Fruit fly (Drosophila melanogaster) whole organism, adult: ENCODE results near the gene Tsp97E.

Experiments
- CG11617 ChIP-seq: fragments of 200-800 bp; sonication (Bioruptor generic); optimal IDR thresholded peaks from 2 replicates; lab custom pipeline; 2017; ENCODE audit warnings: mild to moderate bottlenecking, missing biosample characterization, missing genetic modification reagents, missing genetic modification characterization
- CG12768 ChIP-seq: fragments of 200-800 bp; sonication (Bioruptor generic); optimal IDR thresholded peaks from 2 replicates; lab custom pipeline; 2017; ENCODE audit warnings: missing biosample characterization, missing genetic modification characterization, mild to moderate bottlenecking, moderate library complexity, missing genetic modification reagents
- CG14711 ChIP-seq: fragments of 200-800 bp; sonication (Bioruptor generic); optimal IDR thresholded peaks from 2 replicates; lab custom pipeline; 2018; ENCODE audit warnings: missing biosample characterization, mild to moderate bottlenecking, missing genetic modification characterization, moderate library complexity
- CG1620 ChIP-seq: fragments of 200-800 bp; sonication (Bioruptor generic); optimal IDR thresholded peaks from 2 replicates; lab custom pipeline; 2016; ENCODE audit warnings: missing biosample characterization, missing genetic modification characterization
- CG33017 ChIP-seq: fragments of 200-800 bp; sonication (Bioruptor generic); optimal IDR thresholded peaks from 2 replicates; lab custom pipeline; 2018; ENCODE audit warnings: missing biosample characterization, mild to moderate bottlenecking, missing genetic modification characterization, moderate library complexity
- CG5204 ChIP-seq: fragments of 200-800 bp; sonication (Bioruptor generic); optimal IDR thresholded peaks from 2 replicates; lab custom pipeline; 2016; ENCODE audit warnings: missing biosample characterization, missing genetic modification characterization
- CG7045 ChIP-seq: fragments of 200-800 bp; sonication (Bioruptor generic); optimal IDR thresholded peaks from 2 replicates; lab custom pipeline; 2017; ENCODE audit warnings: missing biosample characterization, mild to moderate bottlenecking, missing genetic modification characterization
- CG7101 ChIP-seq: fragments of 200-800 bp; sonication (Bioruptor generic); optimal IDR thresholded peaks from 2 replicates; lab custom pipeline; 2018; ENCODE audit warnings: missing biosample characterization, mild to moderate bottlenecking, missing genetic modification characterization, moderate library complexity
- Clk ChIP-seq: fragments of 200-800 bp; sonication (Bioruptor generic); optimal IDR thresholded peaks from 2 replicates; lab custom pipeline; 2017; ENCODE audit warnings: missing biosample characterization, missing genetic modification characterization
- Crg-1 ChIP-seq: fragments of 200-800 bp; sonication (Bioruptor generic); optimal IDR thresholded peaks from 2 replicates; lab custom pipeline; 2016; ENCODE audit warnings: missing biosample characterization, missing genetic modification characterization
- Hr96 ChIP-seq: fragments of 200-800 bp; sonication (Bioruptor generic); optimal IDR thresholded peaks from 2 replicates; lab custom pipeline; 2016; ENCODE audit warnings: missing biosample characterization, missing genetic modification characterization
- Mnt ChIP-seq: fragments of 200-800 bp; sonication (Bioruptor generic); optimal IDR thresholded peaks from 2 replicates; lab custom pipeline; 2016; ENCODE audit warnings: missing biosample characterization, mild to moderate bottlenecking, missing genetic modification characterization
- bab1 ChIP-seq: fragments of 200-800 bp; sonication (Bioruptor generic); optimal IDR thresholded peaks from 3 replicates; lab custom pipeline; 2019; ENCODE audit warnings: missing biosample characterization, mild to moderate bottlenecking, missing genetic modification characterization, moderate library complexity
- cic ChIP-seq: fragments of 200-800 bp; sonication (Bioruptor generic); optimal IDR thresholded peaks from 2 replicates; lab custom pipeline; 2017; ENCODE audit warnings: missing biosample characterization, mild to moderate bottlenecking, missing genetic modification characterization, moderate library complexity
- cnc ChIP-seq, 2 experiments: fragments of >200 bp; optimal IDR thresholded peaks; 2 replicates each; lab custom pipeline; 2017
- kay ChIP-seq: fragments of 200-800 bp; sonication (Bioruptor generic); peaks from one replicate; lab custom pipeline; 2016; ENCODE audit warnings: missing biosample characterization, missing genetic modification characterization, borderline replicate concordance
- ovo ChIP-seq: fragments of 200-800 bp; sonication (Bioruptor generic); optimal IDR thresholded peaks from 2 replicates; lab custom pipeline; 2016; ENCODE audit warnings: missing biosample characterization, missing genetic modification characterization
- pad ChIP-seq: fragments of 200-800 bp; sonication (Bioruptor generic); optimal IDR thresholded peaks from 3 replicates; lab custom pipeline; 2017; ENCODE audit warnings: missing biosample characterization, missing genetic modification characterization, mild to moderate bottlenecking, moderate library complexity, missing genetic modification reagents
- tj ChIP-seq: fragments of 200-800 bp; sonication (Bioruptor generic); optimal IDR thresholded peaks from 3 replicates; lab custom pipeline; 2017; ENCODE audit warnings: missing biosample characterization, mild to moderate bottlenecking, missing genetic modification characterization, moderate library complexity
- toe ChIP-seq: fragments of 200-800 bp; sonication (Bioruptor generic); optimal IDR thresholded peaks from 2 replicates; lab custom pipeline; 2016; ENCODE audit warnings: missing biosample characterization, missing genetic modification characterization

The Tsp97E gene

dm6 chr3R:26933885-26934284 lies 30.7 kb downstream of the Tsp97E start:
- TF ChIP-seq ovo (GFP tag; lab: Kevin White, UChicago) (no peak), kay (GFP tag; lab: Kevin White, UChicago) (no peak), Hr96 (GFP tag; lab: Kevin White, UChicago) (no peak), CG5204 (GFP tag; lab: Kevin White, UChicago) (no peak), cnc (optimal IDR thresholded peaks at IDR 0.05; lab: Kevin White, UChicago) (no peak), CG1620 (GFP tag; lab: Kevin White, UChicago) (no peak), pad (GFP tag; lab: Kevin White, UChicago) (no peak), CG14711 (tag; lab: Kevin White, UChicago) (no peak)

DNA sequence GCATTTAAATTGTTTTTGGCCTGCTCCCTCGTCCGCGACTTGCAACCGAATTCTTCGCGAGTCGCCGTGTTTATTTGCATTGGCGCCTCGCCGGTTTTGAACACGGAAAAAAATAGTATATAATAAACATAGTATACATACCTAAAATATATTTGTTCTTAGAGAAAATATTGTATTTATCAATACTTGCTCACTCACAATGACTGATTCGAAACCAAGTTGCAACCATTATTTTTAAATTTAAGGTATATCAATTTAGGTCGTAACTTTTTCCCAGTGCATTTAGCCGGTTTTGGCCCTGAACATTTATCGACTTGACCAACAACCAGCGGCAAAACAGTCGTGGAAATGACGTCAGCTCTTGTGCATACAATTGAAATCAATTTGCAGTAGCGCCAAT lies 36.2 kb downstream of the Tsp97E start:
- TF ChIP-seq pad (GFP tag; lab: Kevin White, UChicago) (no peak), cnc (optimal IDR thresholded peaks at IDR 0.05; lab: Kevin White, UChicago) (no peak), bab1 (GFP tag; lab: Kevin White, UChicago) (peak; percentile 56), tj (GFP tag; lab: Kevin White, UChicago) (peak; percentile 21), kay (GFP tag; lab: Kevin White, UChicago) (no peak), CG5204 (GFP tag; lab: Kevin White, UChicago) (no peak), toe (no peak), cic (no peak), Crg-1 (GFP tag; lab: Kevin White, UChicago) (no peak), CG14711 (tag; lab: Kevin White, UChicago) (peak; percentile 18), CG11617 (GFP tag; lab: Kevin White, UChicago) (no peak), Mnt (GFP tag; lab: Kevin White, UChicago) (no peak), Hr96 (GFP tag; lab: Kevin White, UChicago) (no peak), ovo (GFP tag; lab: Kevin White, UChicago) (no peak), CG7101 (tag; lab: Kevin White, UChicago) (no peak), CG33017 (peak; percentile 24), CG7045 (GFP tag; lab: Kevin White, UChicago) (peak; percentile 35), Clk (GFP tag; lab: Kevin White, UChicago) (no peak), CG12768 (no peak), CG1620 (GFP tag; lab: Kevin White, UChicago) (no peak)

- TF ChIP-seq toe (no peak), CG7101 (tag; lab: Kevin White, UChicago) (no peak), Hr96 (GFP tag; lab: Kevin White, UChicago) (no peak), CG14711 (tag; lab: Kevin White, UChicago) (no peak), CG5204 (GFP tag; lab: Kevin White, UChicago) (no peak), pad (GFP tag; lab: Kevin White, UChicago) (no peak), CG7045 (GFP tag; lab: Kevin White, UChicago) (no peak), CG11617 (GFP tag; lab: Kevin White, UChicago) (no peak), Clk (GFP tag; lab: Kevin White, UChicago) (no peak), cnc (optimal IDR thresholded peaks at IDR 0.05; lab: Kevin White, UChicago) (no peak), kay (GFP tag; lab: Kevin White, UChicago) (no peak), tj (GFP tag; lab: Kevin White, UChicago) (no peak), Crg-1 (GFP tag; lab: Kevin White, UChicago) (no peak), CG1620 (GFP tag; lab: Kevin White, UChicago) (no peak)
Observed at dm6 chr3R:26926477-26926876, 38.1 kb downstream of the Tsp97E start.

DNA sequence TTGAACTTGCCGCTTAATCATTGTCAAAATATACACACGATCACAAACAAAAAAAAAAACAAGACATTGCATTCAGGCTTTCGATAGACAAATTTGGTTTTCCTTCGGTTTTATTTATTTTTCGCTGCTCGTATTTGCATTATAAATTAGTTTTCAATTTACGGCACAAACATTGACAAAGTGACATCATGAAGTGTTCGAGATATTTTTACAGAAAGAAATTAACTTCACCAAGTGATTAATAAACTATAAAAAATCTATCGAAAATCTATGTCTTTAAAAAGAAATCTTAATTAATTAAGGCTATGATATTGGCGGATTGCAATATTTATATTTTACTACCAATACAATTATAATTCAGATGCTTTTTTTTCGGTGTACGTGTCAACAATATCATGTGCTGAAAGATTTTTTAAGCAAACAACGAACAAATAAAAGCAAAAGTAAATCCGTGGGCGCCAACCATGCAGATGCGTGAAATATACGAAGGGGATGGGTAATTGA lies 40.7 kb downstream of the Tsp97E start:
- TF ChIP-seq ovo (GFP tag; lab: Kevin White, UChicago) (no peak), kay (GFP tag; lab: Kevin White, UChicago) (peak; percentile 15), cnc (optimal IDR thresholded peaks at IDR 0.05; lab: Kevin White, UChicago) (no peak), CG11617 (GFP tag; lab: Kevin White, UChicago) (no peak)

DNA sequence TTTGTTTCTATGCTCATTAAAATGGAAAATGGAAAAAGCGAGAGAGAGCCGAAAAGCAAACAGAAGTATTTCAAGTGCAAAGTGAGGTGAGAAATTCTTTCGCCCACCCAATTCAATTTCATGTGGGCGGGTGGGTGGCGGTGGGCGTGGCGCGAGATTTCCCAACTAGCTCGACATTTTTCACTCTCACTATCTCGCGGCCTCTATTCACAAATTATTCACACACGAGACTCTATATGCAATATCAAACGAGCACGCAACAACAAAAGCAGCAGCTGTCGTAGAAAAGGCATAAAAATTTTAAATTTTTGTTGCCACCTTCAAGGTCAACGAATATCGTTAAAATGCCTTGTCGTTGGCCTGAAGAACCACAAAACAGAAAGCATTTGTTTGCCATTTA lies 45.8 kb downstream of the Tsp97E start:
- TF ChIP-seq CG1620 (GFP tag; lab: Kevin White, UChicago) (no peak), CG7045 (GFP tag; lab: Kevin White, UChicago) (no peak), Clk (GFP tag; lab: Kevin White, UChicago) (no peak), toe (no peak), Hr96 (GFP tag; lab: Kevin White, UChicago) (no peak), cnc (optimal IDR thresholded peaks at IDR 0.05; lab: Kevin White, UChicago) (no peak), pad (GFP tag; lab: Kevin White, UChicago) (no peak), bab1 (GFP tag; lab: Kevin White, UChicago) (no peak), Crg-1 (GFP tag; lab: Kevin White, UChicago) (no peak), CG7101 (tag; lab: Kevin White, UChicago) (no peak), Mnt (GFP tag; lab: Kevin White, UChicago) (no peak), CG11617 (GFP tag; lab: Kevin White, UChicago) (no peak)

dm6 chr3R:26915463-26915925 lies 49.1 kb downstream of the Tsp97E start, which contains the start of gene CG46339:
CG46339 (plus strand) TSS chr3R:26915761.
- peak; percentile 38 for TF ChIP-seq bab1 (GFP tag; lab: Kevin White, UChicago)
- peak; percentile 57 for TF ChIP-seq cic
- peak; percentile 38 for TF ChIP-seq kay (GFP tag; lab: Kevin White, UChicago)
- TF ChIP-seq cnc (optimal IDR thresholded peaks at IDR 0.05; lab: Kevin White, UChicago), result peak in 1 of 2 experiments; percentile 69
- TF ChIP-seq CG11617 (GFP tag; lab: Kevin White, UChicago), result peak; percentile 78
- TF ChIP-seq CG7045 (GFP tag; lab: Kevin White, UChicago), result peak; percentile 52
- TF ChIP-seq ovo (GFP tag; lab: Kevin White, UChicago), result peak; percentile 50
- TF ChIP-seq CG33017, result peak; percentile 50
- TF ChIP-seq Mnt (GFP tag; lab: Kevin White, UChicago), result peak; percentile 59
- peak; percentile 40 for TF ChIP-seq pad (GFP tag; lab: Kevin White, UChicago)
- peak; percentile 75 for TF ChIP-seq tj (GFP tag; lab: Kevin White, UChicago)
- peak; percentile 6 for TF ChIP-seq Hr96 (GFP tag; lab: Kevin White, UChicago)
- TF ChIP-seq CG1620 (GFP tag; lab: Kevin White, UChicago), result peak; percentile 18
- peak; percentile 49 for TF ChIP-seq CG12768
- peak; percentile 54 for TF ChIP-seq CG7101 (tag; lab: Kevin White, UChicago)
- no peak for TF ChIP-seq CG14711 (tag; lab: Kevin White, UChicago)
- peak; percentile 37 for TF ChIP-seq CG5204 (GFP tag; lab: Kevin White, UChicago)
- peak; percentile 75 for TF ChIP-seq Crg-1 (GFP tag; lab: Kevin White, UChicago)
- no peak for TF ChIP-seq toe
- peak; percentile 11 for TF ChIP-seq Clk (GFP tag; lab: Kevin White, UChicago)
